Worm (Caenorhabditis elegans) whole organism, L2 larva: ENCODE data around the gene srsx-24.

ENCODE experiments used
- R02D3.7 ChIP-seq: fragments of 150-350 bp; optimal IDR thresholded peaks from 2 replicates; lab custom pipeline; 2014; ENCODE audit warnings: missing biosample characterization, missing genetic modification characterization
- aly-2 ChIP-seq: fragments of 150-350 bp; optimal IDR thresholded peaks from 2 replicates; lab custom pipeline; 2014; ENCODE audit warnings: missing biosample characterization, missing genetic modification characterization
- lsy-2 ChIP-seq, 2 experiments: fragments of 150-350 bp in 1 of 2; sonication (generic microtip) in 1 of 2; optimal IDR thresholded peaks; 2 replicates each; lab custom pipeline; 2014 to 2017; ENCODE audit warnings: missing biosample characterization in 2 of 2, missing genetic modification characterization in 2 of 2
- nhr-11 ChIP-seq: fragments of 150-350 bp; optimal IDR thresholded peaks from 2 replicates; lab custom pipeline; 2014; ENCODE audit warnings: missing biosample characterization, missing genetic modification characterization
- unc-62 ChIP-seq: fragments of 150-350 bp; optimal IDR thresholded peaks from 2 replicates; lab custom pipeline; 2014; ENCODE audit warnings: missing biosample characterization, missing genetic modification reagents, missing genetic modification characterization

DNA sequence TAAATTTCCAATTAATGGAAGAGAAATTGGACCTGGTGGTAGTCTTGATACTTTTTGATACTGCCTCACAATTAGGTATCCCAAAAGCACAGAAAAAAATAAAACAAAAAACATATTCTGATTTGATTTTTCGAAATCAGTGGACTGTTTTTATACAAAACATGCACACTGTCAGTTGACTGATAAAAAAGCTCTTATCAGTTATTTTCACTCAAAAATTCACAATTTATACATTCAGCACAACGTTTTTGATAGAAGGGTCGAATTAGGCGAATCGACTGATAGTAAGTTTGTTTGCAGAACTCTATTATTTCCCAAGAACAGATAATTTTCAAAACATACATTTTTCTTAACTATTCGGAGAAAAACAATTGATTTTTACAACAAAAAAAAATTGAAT, 15.2 kb downstream of the srsx-24 start, which contains the start of gene cyp-35A2:
- no peak for TF ChIP-seq R02D3.7 (tag; lab: Kevin White, UChicago)
- no peak for TF ChIP-seq aly-2 (tag; lab: Kevin White, UChicago)
- TF ChIP-seq nhr-11 (tag; lab: Kevin White, UChicago) = no peak
- TF ChIP-seq lsy-2 (tag; optimal IDR thresholded peaks at IDR 0.05; lab: Kevin White, UChicago) = no peak
- TF ChIP-seq unc-62 (GFP tag; lab: Kevin White, UChicago) = no peak
